Worm (Caenorhabditis elegans): ENCODE data around the gene sahd-1.

Gene sahd-1

DNA sequence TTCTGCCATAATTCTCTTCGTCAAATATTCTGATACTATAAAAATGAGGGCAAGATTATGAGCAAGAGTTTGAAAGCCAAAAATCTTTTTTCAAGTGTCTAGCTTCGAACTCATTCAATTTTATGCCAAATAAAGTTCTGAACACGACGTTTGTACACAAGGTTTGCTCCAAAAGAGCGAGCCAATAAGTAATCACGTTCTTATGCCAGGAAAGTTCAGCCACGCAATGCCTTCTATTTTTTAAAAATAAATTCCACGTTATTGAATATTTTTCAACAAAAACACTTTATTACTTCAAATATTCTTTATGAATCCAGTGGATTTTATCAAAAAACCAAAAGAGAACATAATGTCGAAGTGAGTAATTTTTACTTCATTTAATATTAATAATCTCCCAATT is 26.9 kb downstream of the sahd-1 start, which contains the start of gene nep-5:
nep-5 (plus strand) TSS at position 301 of the 400 bp plus-strand sequence.
- TF ChIP-seq nhr-23 (tag; optimal IDR thresholded peaks at IDR 0.05) (no peak), elt-1 (tag; optimal IDR thresholded peaks at IDR 0.05) (no peak), egl-5 (tag; optimal IDR thresholded peaks at IDR 0.05) (no peak), fkh-10 (GFP tag; optimal IDR thresholded peaks at IDR 0.05) (no peak), elt-2 (tag; optimal IDR thresholded peaks at IDR 0.05) (no peak), jun-1 (tag; optimal IDR thresholded peaks at IDR 0.05) (no peak), R02D3.7 (tag; optimal IDR thresholded peaks at IDR 0.05) (no peak), ceh-16 (tag; optimal IDR thresholded peaks at IDR 0.05) (no peak), lin-15B (tag; optimal IDR thresholded peaks at IDR 0.05) (no peak), sea-2 (GFP tag; optimal IDR thresholded peaks at IDR 0.05) (no peak), ceh-82 (tag; optimal IDR thresholded peaks at IDR 0.05) (no peak)

DNA sequence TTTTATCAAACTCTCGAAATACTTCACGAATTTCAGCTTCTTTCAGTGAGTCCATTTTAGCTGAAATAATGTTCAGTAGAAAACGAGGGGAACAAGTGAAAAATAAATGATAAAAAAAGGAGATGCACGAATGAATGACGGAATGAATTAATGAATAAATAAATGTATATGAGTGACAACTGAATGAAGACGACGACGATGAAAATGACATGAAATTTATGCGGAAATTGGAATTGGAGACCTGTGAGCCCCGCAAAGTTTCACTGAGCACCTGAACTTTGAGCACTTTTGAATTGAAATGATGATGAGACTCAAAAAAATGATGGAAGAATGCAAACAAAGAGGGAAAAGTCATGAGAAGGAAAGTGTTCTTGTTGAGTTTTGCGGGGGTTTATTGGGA is 32.8 kb downstream of the sahd-1 start, which contains the start of gene cal-8:
cal-8 (minus strand) TSS at position 60 of the 400 bp plus-strand sequence.
- TF ChIP-seq mdl-1 (tag; optimal IDR thresholded peaks at IDR 0.05) (no peak), skn-1 (tag; optimal IDR thresholded peaks at IDR 0.05) (no peak), egl-5 (tag; optimal IDR thresholded peaks at IDR 0.05) (no peak), daf-12 (tag; optimal IDR thresholded peaks at IDR 0.05) (no peak), tbx-2 (tag; optimal IDR thresholded peaks at IDR 0.05) (no peak), elt-1 (tag; optimal IDR thresholded peaks at IDR 0.05) (no peak)

DNA sequence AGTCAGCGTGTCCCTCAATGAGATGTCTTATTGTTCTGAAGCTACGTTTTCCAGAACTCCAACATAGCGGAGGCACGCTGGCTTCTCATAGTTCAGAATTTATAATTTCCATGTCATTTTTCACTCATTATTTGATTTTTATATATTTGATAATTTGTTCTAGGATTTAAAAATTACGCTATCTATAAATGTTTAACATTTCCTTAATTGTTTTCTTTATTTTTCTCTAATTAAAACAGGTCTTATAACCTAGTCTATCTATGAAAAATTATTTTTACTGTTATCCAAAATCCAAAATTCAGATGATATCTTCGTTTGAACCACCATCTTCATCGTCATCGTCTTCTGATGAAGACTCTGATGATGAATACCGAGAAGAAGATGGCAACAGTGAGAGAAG is 36.4 kb downstream of the sahd-1 start, which contains the start of gene F56D1.1:
F56D1.1 (plus strand) TSS at position 301 of the 400 bp plus-strand sequence.
- TF ChIP-seq daf-12 (tag; optimal IDR thresholded peaks at IDR 0.05), result no peak

DNA sequence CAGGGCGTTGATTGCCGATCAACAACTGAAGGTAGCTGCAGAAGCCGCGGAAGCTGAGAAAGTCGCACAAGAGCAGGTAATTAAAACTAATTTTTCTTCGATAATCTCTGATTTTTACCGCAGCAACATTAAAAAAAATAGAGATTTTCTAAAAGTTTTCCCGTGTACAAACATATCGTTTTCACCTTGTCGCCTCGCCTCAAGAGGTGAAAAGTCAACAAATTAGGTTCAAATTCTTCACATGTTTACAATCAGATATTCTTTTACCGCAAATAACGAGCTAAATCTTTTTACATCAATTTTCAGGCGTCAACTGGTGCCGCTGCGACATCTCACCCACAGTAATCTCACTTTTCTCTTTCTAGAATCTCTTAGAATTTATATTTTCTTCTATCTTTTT is 39.8 kb downstream of the sahd-1 start, which contains the start of gene ilcr-2:
ilcr-2 (plus strand) TSS at position 301 of the 400 bp plus-strand sequence.
- TF ChIP-seq snpc-4 (tag; optimal IDR thresholded peaks at IDR 0.05) (no peak), nhr-76 (tag; optimal IDR thresholded peaks at IDR 0.05) (no peak), fkh-10 (GFP tag; optimal IDR thresholded peaks at IDR 0.05) (no peak), nhr-25 (tag; optimal IDR thresholded peaks at IDR 0.05) (no peak)

DNA sequence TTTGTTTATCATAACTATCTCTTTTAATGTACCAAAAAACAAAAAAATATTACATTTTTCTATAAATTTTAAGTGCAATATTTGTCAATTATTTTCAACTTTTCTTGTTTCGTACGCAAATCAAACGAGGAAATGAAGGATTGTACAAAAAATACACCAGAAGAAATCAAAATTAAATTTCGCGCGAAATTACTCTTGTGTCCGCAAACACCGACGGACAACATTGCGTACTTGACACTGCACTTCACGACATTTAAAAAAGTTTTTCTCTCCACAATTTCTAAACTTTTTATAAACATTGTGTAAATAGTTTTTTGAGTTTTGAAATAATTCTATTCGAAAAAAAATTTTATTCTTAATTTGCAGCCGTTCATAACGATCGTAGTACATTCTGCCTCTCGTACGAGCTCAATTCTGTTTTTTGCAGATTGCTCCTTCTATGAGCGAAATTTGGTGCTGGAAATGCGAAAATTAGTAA is 40.8 kb downstream of the sahd-1 start, which contains the start of gene mrps-16:
mrps-16 (plus strand) TSS at position 428 of the 478 bp plus-strand sequence.
- TF ChIP-seq egl-5 (tag; optimal IDR thresholded peaks at IDR 0.05), result peak; percentile 8
- peak; percentile 22 for TF ChIP-seq nhr-43 (tag; optimal IDR thresholded peaks at IDR 0.05; ENCODE audit: poor library complexity, severe bottlenecking)
- peak; percentile 40 for TF ChIP-seq lin-15B (tag; optimal IDR thresholded peaks at IDR 0.05)
- TF ChIP-seq R02D3.7 (tag; optimal IDR thresholded peaks at IDR 0.05), result peak; percentile 26
- TF ChIP-seq hmg-11 (tag; optimal IDR thresholded peaks at IDR 0.05), result peak; percentile 77
- peak; percentile 17 for TF ChIP-seq lin-39 (tag; optimal IDR thresholded peaks at IDR 0.05)
- peak; percentile 22 for TF ChIP-seq ceh-28 (tag; optimal IDR thresholded peaks at IDR 0.05)
- peak; percentile 44 for TF ChIP-seq nhr-25 (tag; optimal IDR thresholded peaks at IDR 0.05)
- TF ChIP-seq ama-1 (optimal IDR thresholded peaks at IDR 0.05), result no peak
- TF ChIP-seq fos-1 (tag; optimal IDR thresholded peaks at IDR 0.05), result no peak
- peak; percentile 53 for TF ChIP-seq nfya-1 (tag; optimal IDR thresholded peaks at IDR 0.05; ENCODE audit: insufficient read depth)

DNA sequence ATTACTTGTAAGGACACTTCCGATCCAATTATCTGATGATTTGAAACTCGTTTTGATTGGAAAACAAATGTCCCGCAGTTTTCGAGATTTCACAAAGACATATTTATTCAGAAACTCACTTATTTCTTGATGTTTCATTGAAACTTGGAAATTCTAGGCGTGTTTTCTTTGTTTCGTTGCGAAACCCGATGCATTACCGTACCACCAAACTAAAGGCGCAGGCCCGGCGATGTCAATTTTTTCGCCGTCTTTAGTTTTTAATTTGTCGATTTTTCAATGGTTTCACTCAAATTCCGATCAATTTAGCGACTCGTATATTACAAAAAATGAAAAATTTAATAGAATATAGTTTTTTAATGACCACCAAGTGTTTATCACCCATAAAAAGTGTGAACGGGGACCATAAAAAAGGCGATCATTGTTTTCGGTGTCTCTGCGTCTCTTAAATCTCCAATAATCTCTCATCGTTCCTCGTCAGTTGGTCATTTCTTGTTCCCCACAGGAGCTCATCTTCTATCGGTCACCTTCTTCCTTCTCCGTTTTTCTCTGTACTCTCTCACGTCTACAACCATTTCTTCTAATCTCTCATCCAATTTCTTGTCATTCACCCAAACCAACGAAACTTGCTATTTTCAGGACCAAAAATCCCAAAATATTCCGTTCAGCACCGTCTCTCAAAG is 48.9 kb downstream of the sahd-1 start, which contains the start of gene clr-1:
clr-1 (plus strand) TSS at position 630 of the 680 bp plus-strand sequence.
- TF ChIP-seq nhr-237 (tag; optimal IDR thresholded peaks at IDR 0.05) (no peak), nhr-77 (tag; optimal IDR thresholded peaks at IDR 0.05) (no peak), nfya-1 (tag; optimal IDR thresholded peaks at IDR 0.05; ENCODE audit: insufficient read depth) (peak; percentile 7), egl-27 (tag; optimal IDR thresholded peaks at IDR 0.05) (no peak)

All from whole organism, L3 larva.